Fruit fly (Drosophila melanogaster): ENCODE measurements around the gene rdgC.

rdgC gene

DNA sequence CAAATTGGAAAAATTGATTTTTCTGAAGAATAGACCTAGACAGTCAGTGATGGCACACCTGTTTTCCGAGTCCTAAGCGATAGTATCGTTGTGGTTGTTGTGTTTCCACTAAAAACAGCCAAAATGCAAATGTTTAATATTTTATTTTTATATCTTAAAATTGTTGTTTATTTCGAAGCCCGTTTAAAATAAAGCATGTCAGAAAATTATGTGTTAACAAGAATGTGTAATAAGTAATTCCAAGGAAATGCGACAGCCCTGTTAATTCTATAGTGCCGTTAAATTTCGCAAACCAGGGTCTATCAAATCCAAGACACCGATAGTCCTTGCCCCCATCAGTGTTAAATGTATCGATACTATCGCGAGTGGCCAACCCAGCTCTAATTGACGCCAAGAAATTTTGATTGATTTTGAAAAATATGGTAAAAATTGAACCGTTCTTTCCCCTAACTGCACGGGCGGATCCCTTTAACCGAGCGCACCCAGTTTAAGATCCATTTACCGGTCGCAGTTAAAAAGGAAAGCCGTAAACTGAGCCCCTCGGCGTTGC lies 54.3 kb downstream of the rdgC start, which contains the start of gene Pex23 (continued):
- TF ChIP-seq Max (GFP tag; optimal IDR thresholded peaks at IDR 0.05) (peak; percentile 79), CG4360 (GFP tag; IDR thresholded peaks at IDR 0.05) (peak; percentile 83), Bdp1 (GFP tag; optimal IDR thresholded peaks at IDR 0.05) (peak; percentile 70), Atf6 (GFP tag; IDR thresholded peaks at IDR 0.05) (peak; percentile 64), CG9215 (GFP tag; IDR thresholded peaks at IDR 0.05) (peak; percentile 84), CG18476 (GFP tag; optimal IDR thresholded peaks at IDR 0.05) (peak; percentile 72), CG13775 (GFP tag; optimal IDR thresholded peaks at IDR 0.05) (peak; percentile 86), stc (GFP tag; IDR thresholded peaks at IDR 0.05) (peak; percentile 65), CG13296 (GFP tag; optimal IDR thresholded peaks at IDR 0.05) (peak; percentile 59), peb (GFP tag; IDR thresholded peaks at IDR 0.05) (peak; percentile 77), CG42726 (GFP tag; IDR thresholded peaks at IDR 0.05; ENCODE audit: partially characterized antibody) (peak; percentile 94), CG14860 (GFP tag; IDR thresholded peaks at IDR 0.05; ENCODE audit: partially characterized antibody) (peak; percentile 97), CG3065 (GFP tag; optimal IDR thresholded peaks at IDR 0.05) (peak; percentile 78), jigr1 (GFP tag; IDR thresholded peaks at IDR 0.05) (peak; percentile 35; the same call in 1 of the 3 replicates), CG4282 (GFP tag; optimal IDR thresholded peaks at IDR 0.05) (peak; percentile 28), PHDP (tag; optimal IDR thresholded peaks at IDR 0.05) (peak; percentile 71), CG11093 (GFP tag; IDR thresholded peaks at IDR 0.05) (peak; percentile 53; the same call in 1 of the 3 replicates), CG13287 (GFP tag; IDR thresholded peaks at IDR 0.05; ENCODE audit: partially characterized antibody) (peak; percentile 99), Aef1 (GFP tag; IDR thresholded peaks at IDR 0.05) (peak; percentile 81), CG6765 (GFP tag; optimal IDR thresholded peaks at IDR 0.05) (peak; percentile 39), nerfin-2 (GFP tag; IDR thresholded peaks at IDR 0.05; ENCODE audit: partially characterized antibody) (peak; percentile 86), caup (GFP tag; optimal IDR thresholded peaks at IDR 0.05; ENCODE audit: severe bottlenecking) (peak; percentile 64), CG16863 (GFP tag; optimal IDR thresholded peaks at IDR 0.05) (peak; percentile 45), gsb-n (tag; optimal IDR thresholded peaks at IDR 0.05) (no peak), corto (GFP tag; optimal IDR thresholded peaks at IDR 0.05) (no peak), CG12104 (GFP tag; optimal IDR thresholded peaks at IDR 0.05) (peak; percentile 68), CG3838 (GFP tag; optimal IDR thresholded peaks at IDR 0.05) (peak; percentile 50), CG5953 (GFP tag; IDR thresholded peaks at IDR 0.05) (peak; percentile 83), nerfin-1 (tag; optimal IDR thresholded peaks at IDR 0.05) (peak; percentile 70), salm (tag; optimal IDR thresholded peaks at IDR 0.05) (peak; percentile 15), yki (optimal IDR thresholded peaks at IDR 0.05) (no peak), CG10543 (GFP tag; optimal IDR thresholded peaks at IDR 0.05) (peak; percentile 73), klu (GFP tag; IDR thresholded peaks at IDR 0.05) (peak; percentile 75), CG15601 (tag; optimal IDR thresholded peaks at IDR 0.05) (peak; percentile 86), D19B (GFP tag; optimal IDR thresholded peaks at IDR 0.05) (no peak), dmrt11E (tag; optimal IDR thresholded peaks at IDR 0.05) (peak; percentile 77), ash1 (GFP tag; optimal IDR thresholded peaks at IDR 0.05) (no peak), ttk (GFP tag; IDR thresholded peaks at IDR 0.05) (peak; percentile 55; the same call in 1 of the 2 replicates), ase (GFP tag; IDR thresholded peaks at IDR 0.05) (peak; percentile 83), mam (GFP tag; optimal IDR thresholded peaks at IDR 0.05) (peak; percentile 87), MTF-1 (GFP tag; optimal IDR thresholded peaks at IDR 0.05; ENCODE audit: borderline replicate concordance) (no peak), CG2129 (GFP tag; IDR thresholded peaks at IDR 0.05; ENCODE audit: partially characterized antibody) (peak; percentile 98), CG11456 (GFP tag; IDR thresholded peaks at IDR 0.05) (peak; percentile 80), NC2β (GFP tag; optimal IDR thresholded peaks at IDR 0.05) (peak; percentile 53), Antp (GFP tag; optimal IDR thresholded peaks at IDR 0.05) (peak; percentile 61), CG1024 (GFP tag; IDR thresholded peaks at IDR 0.05) (peak; percentile 64), dmrt99B (tag; optimal IDR thresholded peaks at IDR 0.05) (no peak), p53 (GFP tag; optimal IDR thresholded peaks at IDR 0.05) (no peak), CG12659 (GFP tag; optimal IDR thresholded peaks at IDR 0.05) (peak; percentile 91)

All from whole organism, embryonic.